Fruit fly (Drosophila melanogaster) whole organism, embryonic: ENCODE measurements around the gene RpL32.

Source experiments
- Antp ChIP-seq: fragments of 200-800 bp; sonication (Bioruptor generic); optimal IDR thresholded peaks from 3 replicates; lab custom pipeline; 2016; ENCODE audit warnings: missing biosample characterization, missing genetic modification characterization
- Awh ChIP-seq: fragments of 200-800 bp; sonication (Bioruptor generic); IDR thresholded peaks from 2 replicates; pipeline ENCODE4, ENCODE4 v1.3.6; 2022; ENCODE audit warnings: missing biosample characterization, missing genetic modification characterization
- B-H1 ChIP-seq: fragments of 200-800 bp; sonication (Bioruptor generic); IDR thresholded peaks from 3 replicates; pipeline ENCODE4 v1.3.6; 2022; ENCODE audit warnings: missing biosample characterization, missing genetic modification characterization
- CG10209 ChIP-seq: fragments of 200-800 bp; sonication (Bioruptor generic); optimal IDR thresholded peaks from 3 replicates; lab custom pipeline; 2017; ENCODE audit warnings: missing biosample characterization, mild to moderate bottlenecking, missing genetic modification characterization, missing genetic modification reagents
- CG10654 ChIP-seq: fragments of 200-800 bp; sonication (Bioruptor generic); optimal IDR thresholded peaks from 2 replicates; lab custom pipeline; 2016; ENCODE audit warnings: missing biosample characterization, missing genetic modification characterization
- CG12219 ChIP-seq: fragments of 200-800 bp; sonication (Bioruptor generic); optimal IDR thresholded peaks from 3 replicates; lab custom pipeline; 2018; ENCODE audit warnings: missing biosample characterization, mild to moderate bottlenecking, missing genetic modification characterization
- CG12391 ChIP-seq: fragments of 200-800 bp; sonication (Bioruptor generic); optimal IDR thresholded peaks from 3 replicates; lab custom pipeline; 2018; ENCODE audit warnings: missing biosample characterization, mild to moderate bottlenecking, missing genetic modification characterization, moderate library complexity
- CG14860 ChIP-seq: fragments of 200-800 bp; sonication (Bioruptor generic); IDR thresholded peaks from 3 replicates; pipeline ENCODE4 v1.3.6; 2022; ENCODE audit warnings: missing biosample characterization, missing genetic modification characterization; ENCODE audit not compliant: partially characterized antibody
- CG14965 ChIP-seq: fragments of 200-800 bp; sonication (Bioruptor generic); optimal IDR thresholded peaks from 2 replicates; lab custom pipeline; 2016; ENCODE audit warnings: missing biosample characterization, missing genetic modification characterization, borderline replicate concordance
- CG16779 ChIP-seq: fragments of 200-800 bp; sonication (Bioruptor generic); IDR thresholded peaks from 2 replicates; pipeline ENCODE4 v1.3.6; 2022; ENCODE audit warnings: missing biosample characterization, missing genetic modification characterization
- CG17359 ChIP-seq: fragments of 200-800 bp; sonication (Bioruptor generic); optimal IDR thresholded peaks from 3 replicates; lab custom pipeline; 2018; ENCODE audit warnings: missing biosample characterization, mild to moderate bottlenecking, missing genetic modification characterization, moderate library complexity
- CG17612 ChIP-seq: fragments of 200-800 bp; sonication (Bioruptor generic); IDR thresholded peaks from 2 replicates; pipeline ENCODE4 v1.3.6; 2022; ENCODE audit warnings: missing biosample characterization, missing genetic modification characterization
- CG18476 ChIP-seq: fragments of 200-800 bp; sonication (Bioruptor generic); optimal IDR thresholded peaks from 2 replicates; lab custom pipeline; 2016; ENCODE audit warnings: missing biosample characterization, mild to moderate bottlenecking, missing genetic modification characterization
- CG2202 ChIP-seq: fragments of 200-800 bp; sonication (Bioruptor generic); optimal IDR thresholded peaks from 2 replicates; lab custom pipeline; 2018; ENCODE audit warnings: missing biosample characterization, mild to moderate bottlenecking, missing genetic modification characterization
- CG2889 ChIP-seq: fragments of 200-800 bp; sonication (Bioruptor generic); IDR thresholded peaks from 3 replicates; pipeline ENCODE4 v1.3.6; 2022; ENCODE audit warnings: missing biosample characterization, missing genetic modification characterization
- CG30403 ChIP-seq: fragments of 200-800 bp; sonication (Bioruptor generic); optimal IDR thresholded peaks from 3 replicates; lab custom pipeline; 2016; ENCODE audit warnings: missing biosample characterization, missing genetic modification characterization
- CG3163 ChIP-seq: fragments of 200-800 bp; sonication (Bioruptor generic); optimal IDR thresholded peaks from 3 replicates; lab custom pipeline; 2016; ENCODE audit warnings: missing biosample characterization, missing genetic modification characterization
- CG33213 ChIP-seq: fragments of 200-800 bp; sonication (Bioruptor generic); optimal IDR thresholded peaks from 3 replicates; lab custom pipeline; 2016; ENCODE audit warnings: missing biosample characterization, missing genetic modification characterization
- CG6689 ChIP-seq: fragments of 200-800 bp; sonication (Bioruptor generic); IDR thresholded peaks from 2 replicates; pipeline ENCODE4 v1.3.6; 2022; ENCODE audit warnings: missing biosample characterization, missing genetic modification characterization
- CG6813 ChIP-seq: fragments of 200-800 bp; sonication (Bioruptor generic); optimal IDR thresholded peaks from 2 replicates; lab custom pipeline; 2017; ENCODE audit warnings: missing biosample characterization, missing genetic modification characterization, mild to moderate bottlenecking, moderate library complexity, missing genetic modification reagents
- CG7271 ChIP-seq: fragments of 200-800 bp; sonication (Bioruptor generic); optimal IDR thresholded peaks from 2 replicates; lab custom pipeline; 2018; ENCODE audit warnings: missing biosample characterization, mild to moderate bottlenecking, missing genetic modification characterization, moderate library complexity
- CG7839 ChIP-seq: fragments of 200-800 bp; sonication (Bioruptor generic); optimal IDR thresholded peaks from 3 replicates; lab custom pipeline; 2018; ENCODE audit warnings: missing biosample characterization, mild to moderate bottlenecking, missing genetic modification characterization, moderate library complexity
- CG7987 ChIP-seq: fragments of 200-800 bp; sonication (Bioruptor generic); optimal IDR thresholded peaks from 2 replicates; lab custom pipeline; 2018; ENCODE audit warnings: missing biosample characterization, mild to moderate bottlenecking, missing genetic modification characterization, moderate library complexity
- CG8290 ChIP-seq, 3 experiments: fragments of 200-800 bp; sonication (Bioruptor generic); optimal IDR thresholded peaks; 2 replicates each; lab custom pipeline; 2016 to 2019; ENCODE audit warnings: missing biosample characterization in 3 of 3, missing genetic modification characterization in 3 of 3, mild to moderate bottlenecking in 2 of 3, moderate library complexity in 1 of 3
- Dek ChIP-seq: fragments of 200-800 bp; sonication (Bioruptor generic); optimal IDR thresholded peaks from 3 replicates; lab custom pipeline; 2019; ENCODE audit warnings: missing biosample characterization, mild to moderate bottlenecking, missing genetic modification characterization, moderate library complexity
- Dfd ChIP-seq, 2 experiments: fragments of >200 bp; optimal IDR thresholded peaks; 2 replicates each; lab custom pipeline; 2017; ENCODE audit warnings: missing biosample characterization in 2 of 2, missing genetic modification characterization in 2 of 2
- Ets97D ChIP-seq: fragments of 200-800 bp; sonication (Bioruptor generic); optimal IDR thresholded peaks from 3 replicates; lab custom pipeline; 2016; ENCODE audit warnings: missing biosample characterization, missing genetic modification characterization
- H2.0 ChIP-seq: fragments of 200-800 bp; sonication (Bioruptor generic); IDR thresholded peaks from 2 replicates; pipeline ENCODE4 v1.3.6; 2022; ENCODE audit warnings: missing biosample characterization, missing genetic modification characterization
- HmgD ChIP-seq: fragments of 200-800 bp; sonication (Bioruptor generic); optimal IDR thresholded peaks from 3 replicates; lab custom pipeline; 2016; ENCODE audit warnings: missing biosample characterization, missing genetic modification characterization
- Hr3 ChIP-seq: fragments of 200-800 bp; sonication (Bioruptor generic); optimal IDR thresholded peaks from 3 replicates; lab custom pipeline; 2016; ENCODE audit warnings: missing biosample characterization, missing genetic modification characterization
- NC2α ChIP-seq: fragments of 200-800 bp; sonication (Bioruptor generic); optimal IDR thresholded peaks from 2 replicates; lab custom pipeline; 2016; ENCODE audit warnings: missing biosample characterization, missing genetic modification characterization
- Nf-YC ChIP-seq: fragments of 200-800 bp; optimal IDR thresholded peaks from 3 replicates; lab custom pipeline; 2019; ENCODE audit warnings: missing biosample characterization, mild to moderate bottlenecking, missing genetic modification characterization, moderate library complexity
- Ptx1 ChIP-seq: fragments of 200-800 bp; sonication (Bioruptor generic); IDR thresholded peaks from 2 replicates; pipeline ENCODE4 v1.3.6; 2022; ENCODE audit warnings: missing biosample characterization, missing genetic modification characterization
- Scr ChIP-seq: fragments of 200-800 bp; sonication (Bioruptor generic); IDR thresholded peaks from 2 replicates; pipeline ENCODE4 v1.3.6; 2022; ENCODE audit warnings: missing biosample characterization, missing genetic modification characterization; ENCODE audit not compliant: partially characterized antibody
- Usf ChIP-seq: fragments of 200-800 bp; sonication (Bioruptor generic); optimal IDR thresholded peaks from 2 replicates; lab custom pipeline; 2017; ENCODE audit warnings: missing genotype, missing biosample characterization, missing genetic modification characterization
- bbx ChIP-seq: fragments of 200-800 bp; sonication (Bioruptor generic); IDR thresholded peaks from 2 replicates; pipeline ENCODE4 v1.3.6; 2022; ENCODE audit warnings: missing biosample characterization, missing genetic modification characterization; ENCODE audit not compliant: partially characterized antibody
- bsh ChIP-seq, 2 experiments: fragments of 200-800 bp; sonication (Bioruptor generic); optimal IDR thresholded peaks; 2 replicates each; lab custom pipeline; 2017 to 2018; ENCODE audit warnings: mild to moderate bottlenecking in 2 of 2, missing biosample characterization in 2 of 2, missing genetic modification characterization in 2 of 2, moderate library complexity in 1 of 2
- cwo ChIP-seq: fragments of 200-800 bp; sonication (Bioruptor generic); optimal IDR thresholded peaks from 3 replicates; lab custom pipeline; 2017; ENCODE audit warnings: missing biosample characterization, missing genetic modification characterization, mild to moderate bottlenecking, moderate library complexity, missing genetic modification reagents
- dysf ChIP-seq: fragments of 200-800 bp; sonication (Bioruptor generic); IDR thresholded peaks from 3 replicates; pipeline ENCODE4 v1.3.6; 2022; ENCODE audit warnings: missing biosample characterization, missing genetic modification characterization
- fd3F ChIP-seq: fragments of 200-800 bp; sonication (Bioruptor generic); optimal IDR thresholded peaks from 2 replicates; lab custom pipeline; 2018; ENCODE audit warnings: missing biosample characterization, mild to moderate bottlenecking, missing genetic modification characterization, moderate library complexity
- gcm2 ChIP-seq: fragments of 200-800 bp; sonication (Bioruptor generic); optimal IDR thresholded peaks from 2 replicates; lab custom pipeline; 2016; ENCODE audit warnings: missing biosample characterization, missing genetic modification characterization
- grau ChIP-seq: fragments of 200-800 bp; optimal IDR thresholded peaks from 3 replicates; lab custom pipeline; 2019; ENCODE audit warnings: missing biosample characterization, mild to moderate bottlenecking, missing genetic modification characterization, moderate library complexity
- gsb-n ChIP-seq: fragments of 200-800 bp; sonication (Bioruptor generic); optimal IDR thresholded peaks from 3 replicates; lab custom pipeline; 2018; ENCODE audit warnings: missing biosample characterization, mild to moderate bottlenecking, missing genetic modification characterization
- jumu ChIP-seq: fragments of 200-800 bp; sonication (Bioruptor generic); optimal IDR thresholded peaks from 3 replicates; lab custom pipeline; 2016; ENCODE audit warnings: missing biosample characterization, missing genetic modification characterization
- onecut ChIP-seq: fragments of 200-800 bp; sonication (Bioruptor generic); IDR thresholded peaks from 2 replicates; pipeline ENCODE4 v1.3.6; 2022; ENCODE audit warnings: missing biosample characterization, missing genetic modification characterization
- pnt ChIP-seq: fragments of 200-800 bp; sonication (Bioruptor generic); optimal IDR thresholded peaks from 3 replicates; lab custom pipeline; 2016; ENCODE audit warnings: missing biosample characterization, missing genetic modification characterization
- psq ChIP-seq: fragments of 200-800 bp; sonication (Bioruptor generic); optimal IDR thresholded peaks from 2 replicates; lab custom pipeline; 2017; ENCODE audit warnings: missing biosample characterization, missing genetic modification characterization
- rib ChIP-seq: fragments of 200-800 bp; sonication (Bioruptor generic); IDR thresholded peaks from 2 replicates; pipeline ENCODE4 v1.3.6; 2022; ENCODE audit warnings: missing biosample characterization, missing genetic modification characterization
- ttk ChIP-seq: fragments of 200-800 bp; sonication (Bioruptor generic); IDR thresholded peaks from 2 replicates; pipeline ENCODE4 v2.1.2; 2022; ENCODE audit warnings: missing biosample characterization, missing genetic modification characterization
- tup ChIP-seq: fragments of 200-800 bp; sonication (Bioruptor generic); optimal IDR thresholded peaks from 2 replicates; lab custom pipeline; 2016; ENCODE audit warnings: missing biosample characterization, mild to moderate bottlenecking, missing genetic modification characterization, moderate library complexity

RpL32 gene

DNA sequence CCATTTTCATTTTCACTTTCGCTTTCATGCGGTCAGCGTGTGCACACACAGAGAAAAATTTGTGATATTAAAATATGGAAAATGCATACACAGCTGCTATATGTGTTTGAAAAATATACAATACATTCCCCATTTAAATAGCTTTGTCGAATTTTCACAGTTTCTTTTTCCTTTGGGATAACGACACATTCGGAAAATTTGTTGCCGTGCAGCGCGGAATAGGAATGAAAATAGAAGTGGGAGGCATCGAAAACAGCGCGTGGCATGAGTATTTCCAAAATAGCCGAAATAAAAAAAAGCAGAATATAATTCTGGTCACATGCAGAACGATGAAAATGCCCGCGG lies 46.7 kb upstream of the RpL32 start (continued):
- TF ChIP-seq CG8290 (GFP tag; optimal IDR thresholded peaks at IDR 0.05; lab: Kevin White, UChicago) (peak; percentile 37), CG8290 (tag; optimal IDR thresholded peaks at IDR 0.05; lab: Kevin White, UChicago) (peak in 1 of 2 experiments; percentile 90), cwo (GFP tag; lab: Kevin White, UChicago) (peak; percentile 91), Dfd (GFP tag; optimal IDR thresholded peaks at IDR 0.05; lab: Kevin White, UChicago) (no peak), Ptx1 (GFP tag; lab: Robert Waterston, UW) (peak; percentile 92), H2.0 (GFP tag; lab: Robert Waterston, UW) (peak; percentile 72), CG2202 (tag; lab: Kevin White, UChicago) (peak; percentile 59), Nf-YC (tag; lab: Kevin White, UChicago) (peak; percentile 54), CG6689 (GFP tag; lab: Robert Waterston, UW) (peak; percentile 84), CG7839 (tag; lab: Kevin White, UChicago) (peak; percentile 89), CG18476 (GFP tag; lab: Kevin White, UChicago) (peak; percentile 79), Antp (GFP tag; lab: Kevin White, UChicago) (peak; percentile 86), NC2α (GFP tag; lab: Kevin White, UChicago) (peak; percentile 55), gcm2 (GFP tag; lab: Kevin White, UChicago) (peak; percentile 60), onecut (GFP tag; lab: Robert Waterston, UW) (peak; percentile 71), CG6813 (GFP tag; lab: Kevin White, UChicago) (peak; percentile 77), HmgD (peak; percentile 57), pnt (GFP tag; lab: Kevin White, UChicago) (peak; percentile 84), CG10654 (GFP tag; lab: Kevin White, UChicago) (peak; percentile 80), Scr (GFP tag; lab: Robert Waterston, UW) (no peak), CG7987 (peak; percentile 92), CG33213 (peak; percentile 81), Hr3 (GFP tag; lab: Kevin White, UChicago) (peak; percentile 74), CG14965 (GFP tag; lab: Kevin White, UChicago) (peak; percentile 63), grau (tag; lab: Kevin White, UChicago) (peak; percentile 86), CG7271 (no peak), bsh (GFP tag; optimal IDR thresholded peaks at IDR 0.05; lab: Kevin White, UChicago) (peak in 1 of 2 experiments; percentile 90), B-H1 (GFP tag; lab: Robert Waterston, UW) (peak; percentile 67; the same call in 2 of the 3 replicates), CG14860 (GFP tag; lab: Robert Waterston, UW) (no peak), CG10209 (GFP tag; lab: Kevin White, UChicago) (peak; percentile 80), CG17612 (GFP tag; lab: Robert Waterston, UW) (peak; percentile 76), rib (GFP tag; lab: Robert Waterston, UW) (peak; percentile 58), psq (GFP tag; lab: Kevin White, UChicago) (peak; percentile 34), Dek (peak; percentile 79), CG16779 (GFP tag; lab: Robert Waterston, UW) (peak; percentile 80), jumu (GFP tag; lab: Kevin White, UChicago) (peak; percentile 83), ttk (GFP tag; lab: Robert Waterston, UW) (peak; percentile 86), Ets97D (peak; percentile 57), dysf (GFP tag; lab: Robert Waterston, UW) (peak; percentile 91), CG2889 (GFP tag; lab: Robert Waterston, UW) (peak; percentile 85), fd3F (peak; percentile 83), tup (GFP tag; lab: Kevin White, UChicago) (peak; percentile 72), CG17359 (tag; lab: Kevin White, UChicago) (peak; percentile 89), gsb-n (tag; lab: Kevin White, UChicago) (peak; percentile 75), CG12391 (tag; lab: Kevin White, UChicago) (peak; percentile 86), CG12219 (GFP tag; lab: Kevin White, UChicago) (peak; percentile 82), CG30403 (GFP tag; lab: Kevin White, UChicago) (peak; percentile 90), Awh (GFP tag; lab: Robert Waterston, UW) (peak; percentile 88), bbx (GFP tag; lab: Robert Waterston, UW) (no peak), Usf (GFP tag; lab: Kevin White, UChicago) (peak; percentile 12), CG3163 (peak; percentile 66)
